Worm (Caenorhabditis elegans) whole organism, young adult: ENCODE measurements around the gene clec-19.

Source experiments
- F37B4.10 ChIP-seq: fragments of 200-800 bp; sonication (Bioruptor generic); IDR thresholded peaks from 2 replicates; pipeline ENCODE4 v1.3.6; 2022; ENCODE audit warnings: missing genetic modification characterization, missing compliant biosample characterization
- F49E8.2 ChIP-seq: sonication (generic microtip); optimal IDR thresholded peaks from 3 replicates; lab custom pipeline; 2017; ENCODE audit warnings: missing genetic modification characterization, mild to moderate bottlenecking, missing compliant biosample characterization, antibody characterized with exemption, moderate library complexity; ENCODE audit not compliant: insufficient read depth
- F55B11.4 ChIP-seq: sonication (generic microtip); optimal IDR thresholded peaks from 2 replicates; lab custom pipeline; 2016; ENCODE audit warnings: missing compliant biosample characterization, missing genetic modification characterization, borderline replicate concordance; ENCODE audit not compliant: insufficient read depth
- F57A8.1 ChIP-seq: fragments of 200-800 bp; sonication (Bioruptor generic); optimal IDR thresholded peaks from 2 replicates; lab custom pipeline; 2018; ENCODE audit warnings: mild to moderate bottlenecking, missing genetic modification characterization, moderate library complexity, missing compliant biosample characterization
- Y53F4B.3 ChIP-seq: fragments of 200-800 bp; sonication (Bioruptor generic); IDR thresholded peaks from 2 replicates; pipeline ENCODE4 v1.3.6; 2022; ENCODE audit warnings: missing genetic modification reagents, missing genetic modification characterization, missing compliant biosample characterization
- Y53G8AR.9 ChIP-seq: fragments of 200-800 bp; sonication (Bioruptor generic); conservative IDR thresholded peaks from 2 replicates; pipeline ENCODE4 v1.3.6; 2022; ENCODE audit warnings: missing genetic modification reagents, missing genetic modification characterization, missing compliant biosample characterization
- Y79H2A.3 ChIP-seq: fragments of 200-800 bp; sonication (Bioruptor generic); conservative IDR thresholded peaks from 2 replicates; pipeline ENCODE4 v1.3.6; 2022; ENCODE audit warnings: missing genetic modification reagents, missing genetic modification characterization, missing compliant biosample characterization
- ama-1 ChIP-seq, 3 experiments: fragments of 150-350 bp in 1 of 3; sonication (generic microtip) in 2 of 3; optimal IDR thresholded peaks; 2 replicates each; lab custom pipeline; 2014 to 2018; ENCODE audit warnings: missing biosample characterization in 2 of 3, missing genetic modification characterization in 2 of 3, missing genetic modification reagents in 2 of 3
- bed-1 ChIP-seq: fragments of 200-800 bp; sonication (Bioruptor generic); IDR thresholded peaks from 2 replicates; pipeline ENCODE4 v1.3.6; 2022; ENCODE audit warnings: missing genetic modification reagents, missing genetic modification characterization, missing compliant biosample characterization
- ceh-100 ChIP-seq: fragments of 200-800 bp; sonication (Bioruptor generic); IDR thresholded peaks from 2 replicates; pipeline ENCODE4 v1.3.6; 2022; ENCODE audit warnings: missing genetic modification reagents, missing genetic modification characterization, missing compliant biosample characterization
- ceh-40 ChIP-seq: fragments of 200-800 bp; sonication (Bioruptor generic); IDR thresholded peaks from 2 replicates; pipeline ENCODE4 v1.3.6; 2022; ENCODE audit warnings: missing genetic modification characterization, missing compliant biosample characterization
- ceh-91 ChIP-seq: fragments of 200-800 bp; sonication (Bioruptor generic); IDR thresholded peaks from 2 replicates; pipeline ENCODE4 v1.3.6; 2022; ENCODE audit warnings: missing genetic modification reagents, missing genetic modification characterization, missing compliant biosample characterization
- die-1 ChIP-seq: sonication (generic microtip); optimal IDR thresholded peaks from 2 replicates; lab custom pipeline; 2016; ENCODE audit warnings: missing genotype, mild to moderate bottlenecking, missing genetic modification characterization, missing compliant biosample characterization
- efl-1 ChIP-seq: fragments of 150-350 bp; optimal IDR thresholded peaks from 2 replicates; lab custom pipeline; 2014; ENCODE audit warnings: missing biosample characterization, missing genetic modification reagents, missing genetic modification characterization
- egl-18 ChIP-seq: fragments of 200-800 bp; sonication (Bioruptor generic); IDR thresholded peaks from 2 replicates; pipeline ENCODE4 v1.3.6; 2022; ENCODE audit warnings: missing genetic modification reagents, missing genetic modification characterization, missing compliant biosample characterization
- egrh-3 ChIP-seq: fragments of 200-800 bp; sonication (Bioruptor generic); IDR thresholded peaks from 2 replicates; pipeline ENCODE4 v1.3.6; 2022; ENCODE audit warnings: missing genetic modification reagents, missing genetic modification characterization, missing compliant biosample characterization
- ets-4 ChIP-seq: fragments of 200-800 bp; sonication (Bioruptor generic); optimal IDR thresholded peaks from 2 replicates; lab custom pipeline; 2018; ENCODE audit warnings: mild to moderate bottlenecking, missing genetic modification characterization, missing compliant biosample characterization
- hmg-20 ChIP-seq: fragments of 200-800 bp; sonication (Bioruptor generic); IDR thresholded peaks from 2 replicates; pipeline ENCODE4 v1.3.6; 2022; ENCODE audit warnings: missing genetic modification reagents, missing genetic modification characterization, missing compliant biosample characterization
- hsf-1 ChIP-seq: fragments of 200-800 bp; sonication (Bioruptor generic); IDR thresholded peaks from 2 replicates; pipeline ENCODE4 v1.3.6; 2022; ENCODE audit warnings: missing genetic modification reagents, missing genetic modification characterization, missing compliant biosample characterization
- lag-1 ChIP-seq: fragments of 200-800 bp; sonication (Bioruptor generic); IDR thresholded peaks from 2 replicates; pipeline ENCODE4 v1.3.6; 2022; ENCODE audit warnings: missing genetic modification reagents, missing genetic modification characterization, missing compliant biosample characterization
- madf-10 ChIP-seq: sonication (generic microtip); optimal IDR thresholded peaks from 2 replicates; lab custom pipeline; 2016; ENCODE audit warnings: mild to moderate bottlenecking, missing genetic modification characterization, missing compliant biosample characterization
- madf-3 ChIP-seq: fragments of 200-800 bp; sonication (Bioruptor generic); IDR thresholded peaks from 2 replicates; pipeline ENCODE4 v1.3.6; 2022; ENCODE audit warnings: missing genetic modification reagents, missing genetic modification characterization, missing compliant biosample characterization
- madf-8 ChIP-seq: fragments of 200-800 bp; sonication (Bioruptor generic); conservative IDR thresholded peaks from 2 replicates; pipeline ENCODE4 v1.3.6; 2022; ENCODE audit warnings: missing genetic modification reagents, missing genetic modification characterization, missing compliant biosample characterization
- mel-28 ChIP-seq: sonication (generic microtip); optimal IDR thresholded peaks from 2 replicates; lab custom pipeline; 2016; ENCODE audit warnings: borderline replicate concordance, mild to moderate bottlenecking, missing genetic modification characterization, missing compliant biosample characterization
- nhr-179 ChIP-seq: sonication (generic microtip); optimal IDR thresholded peaks from 2 replicates; lab custom pipeline; 2016; ENCODE audit warnings: mild to moderate bottlenecking, missing genetic modification characterization, missing compliant biosample characterization
- repo-1 ChIP-seq: sonication (generic microtip); optimal IDR thresholded peaks from 2 replicates; lab custom pipeline; 2017; ENCODE audit warnings: mild to moderate bottlenecking, missing genetic modification characterization, missing compliant biosample characterization
- snpc-1.3 ChIP-seq: sonication (generic microtip); optimal IDR thresholded peaks from 2 replicates; lab custom pipeline; 2017; ENCODE audit warnings: missing genetic modification characterization, mild to moderate bottlenecking, missing compliant biosample characterization, antibody characterized with exemption, moderate library complexity, missing genotype, missing genetic modification reagents; ENCODE audit not compliant: insufficient read depth
- snpc-4 ChIP-seq, 5 experiments: fragments of 150-350 bp in 1 of 5; sonication (generic microtip) in 4 of 5; optimal IDR thresholded peaks; 2 replicates each; lab custom pipeline; 2014 to 2018; ENCODE audit warnings: missing genetic modification characterization in 5 of 5, missing biosample characterization in 3 of 5, antibody characterized with exemption in 2 of 5, mild to moderate bottlenecking in 2 of 5, missing compliant biosample characterization in 2 of 5, missing genotype in 2 of 5, moderate library complexity in 2 of 5, missing genetic modification reagents in 1 of 5
- somi-1 ChIP-seq: fragments of 200-800 bp; sonication (Bioruptor generic); optimal IDR thresholded peaks from 2 replicates; lab custom pipeline; 2018; ENCODE audit warnings: mild to moderate bottlenecking, missing genetic modification characterization, missing compliant biosample characterization
- sptf-2 ChIP-seq: fragments of 200-800 bp; sonication (Bioruptor generic); optimal IDR thresholded peaks from 2 replicates; lab custom pipeline; 2018; ENCODE audit warnings: mild to moderate bottlenecking, missing genetic modification characterization, missing compliant biosample characterization
- tbp1 ChIP-seq: fragments of 200-800 bp; sonication (Bioruptor generic); optimal IDR thresholded peaks from 2 replicates; lab custom pipeline; 2018; ENCODE audit warnings: mild to moderate bottlenecking, missing genetic modification characterization, missing compliant biosample characterization
- tbx-9 ChIP-seq: sonication (generic microtip); optimal IDR thresholded peaks from 2 replicates; lab custom pipeline; 2016; ENCODE audit warnings: borderline replicate concordance, missing genetic modification characterization, inconsistent platforms, missing compliant biosample characterization
- unc-130 ChIP-seq: sonication (generic microtip); optimal IDR thresholded peaks from 2 replicates; lab custom pipeline; 2016; ENCODE audit warnings: missing genetic modification reagents, missing genetic modification characterization, missing compliant biosample characterization
- zfh-2 ChIP-seq: fragments of 200-800 bp; sonication (Bioruptor generic); conservative IDR thresholded peaks from 2 replicates; pipeline ENCODE4 v1.3.6; 2022; ENCODE audit warnings: missing genetic modification reagents, missing genetic modification characterization, missing compliant biosample characterization
- zim-3 ChIP-seq: sonication (generic microtip); optimal IDR thresholded peaks from 2 replicates; lab custom pipeline; 2017; ENCODE audit warnings: mild to moderate bottlenecking, missing genetic modification characterization, moderate library complexity, missing compliant biosample characterization
- ztf-6 ChIP-seq: fragments of 200-800 bp; sonication (Bioruptor generic); IDR thresholded peaks from 2 replicates; pipeline ENCODE4 v1.3.6; 2022; ENCODE audit warnings: missing genetic modification reagents, missing genetic modification characterization, missing compliant biosample characterization

Gene clec-19

DNA sequence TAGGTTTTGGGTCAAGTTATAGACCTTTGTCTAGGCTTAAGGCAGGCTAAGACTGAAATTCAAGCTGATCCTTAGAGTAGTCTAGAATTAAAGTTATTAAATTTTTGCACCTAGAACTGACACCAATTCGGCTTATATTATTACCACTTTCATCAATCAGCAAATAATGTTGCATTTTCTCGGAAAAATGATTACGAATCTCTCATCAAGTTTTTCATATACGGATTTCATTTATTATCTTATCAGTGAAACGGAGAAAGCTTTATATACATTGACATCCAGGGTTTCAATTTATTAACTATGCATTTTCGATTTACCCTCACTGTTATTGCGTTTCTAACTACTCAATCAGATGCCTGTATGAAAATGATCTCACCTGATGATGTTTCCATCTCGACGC is 3.0 kb upstream of the clec-19 start, which contains the start of gene K07G6.1:
Gene K07G6.1, plus strand, starts transcription at position 301 of the 400 bp plus-strand sequence.
- TF ChIP-seq F55B11.4 (tag; lab: Kevin White, UChicago) (no peak), mel-28 (tag; lab: Kevin White, UChicago) (no peak), nhr-179 (tag; lab: Kevin White, UChicago) (no peak), F57A8.1 (GFP tag; lab: Kevin White, UChicago) (no peak), die-1 (no peak), madf-10 (tag; lab: Kevin White, UChicago) (no peak), unc-130 (GFP tag; lab: Kevin White, UChicago) (no peak)

DNA sequence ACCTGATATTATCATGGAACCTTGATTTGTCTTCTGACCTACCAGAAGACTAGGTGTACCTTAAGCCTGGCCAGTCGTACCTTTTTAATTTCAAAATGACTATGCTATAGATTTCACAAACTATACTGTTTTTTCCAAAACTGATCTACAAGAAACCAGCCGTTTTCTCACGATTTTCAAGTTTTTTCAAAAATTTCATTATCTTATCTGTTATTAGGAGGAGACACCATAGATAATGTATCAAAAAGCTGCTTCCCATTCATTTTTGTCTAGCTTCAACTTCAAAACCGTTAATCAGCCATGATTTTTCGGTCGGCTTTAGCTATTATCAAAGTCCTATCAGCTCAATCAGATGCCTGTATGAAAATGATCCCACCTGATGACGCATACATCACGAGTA is 1.7 kb upstream of the clec-19 start, which contains the start of gene F36H5.12:
Gene F36H5.12, plus strand, starts transcription at position 301 of the 400 bp plus-strand sequence.
- TF ChIP-seq ets-4 (GFP tag; lab: Kevin White, UChicago) = no peak
- TF ChIP-seq egrh-3 (GFP tag; lab: Robert Waterston, UW) = no peak
- no peak for TF ChIP-seq ceh-100 (GFP tag; lab: Robert Waterston, UW)
- no peak for TF ChIP-seq Y79H2A.3 (GFP tag; lab: Robert Waterston, UW)
- TF ChIP-seq snpc-1.3 (tag; lab: Kevin White, UChicago) = no peak
- no peak for TF ChIP-seq F37B4.10 (GFP tag; lab: Robert Waterston, UW)
- no peak for TF ChIP-seq ceh-40 (GFP tag; lab: Robert Waterston, UW)
- no peak for TF ChIP-seq egl-18 (GFP tag; lab: Robert Waterston, UW)
- TF ChIP-seq lag-1 = no peak
- TF ChIP-seq madf-8 = no peak
- TF ChIP-seq zim-3 (tag; lab: Kevin White, UChicago) = no peak
- TF ChIP-seq ama-1 (optimal IDR thresholded peaks at IDR 0.05; lab: Kevin White, UChicago) = no peak
- TF ChIP-seq ama-1 (GFP tag; optimal IDR thresholded peaks at IDR 0.05; lab: Kevin White, UChicago) = no peak
- TF ChIP-seq zfh-2 = no peak
- TF ChIP-seq Y53F4B.3 (GFP tag; lab: Robert Waterston, UW) = no peak
- no peak for TF ChIP-seq somi-1 (GFP tag; lab: Kevin White, UChicago)
- TF ChIP-seq ztf-6 (GFP tag; lab: Robert Waterston, UW) = no peak
- no peak for TF ChIP-seq hmg-20 (GFP tag; lab: Robert Waterston, UW)
- TF ChIP-seq, all 124 proteins: peak for 0

DNA sequence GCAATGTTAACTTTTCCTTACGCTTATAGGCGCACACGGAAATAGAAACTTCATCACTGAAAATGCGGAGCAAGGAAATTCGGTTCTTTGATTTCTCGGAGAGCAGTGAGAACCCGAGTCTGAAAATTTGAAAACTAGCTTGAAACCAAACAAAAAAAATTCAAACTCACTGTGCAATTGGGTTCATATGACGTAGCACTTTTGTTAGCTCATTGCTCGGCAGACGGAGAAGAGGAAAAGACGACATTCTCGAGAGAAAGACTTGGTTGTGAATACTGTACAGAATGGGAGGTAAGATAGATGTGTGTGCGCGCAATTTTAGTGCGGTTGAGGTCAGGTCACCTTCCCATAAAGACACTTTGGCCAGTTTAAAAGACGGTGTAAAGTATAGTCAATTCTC is 6.1 kb downstream of the clec-19 start, which contains the start of the genes F36H5.13 and F36H5.8:
Gene F36H5.13, minus strand, starts transcription at position 101 of the 400 bp plus-strand sequence.
Gene F36H5.8, minus strand, starts transcription at position 274 of the 400 bp plus-strand sequence.
- TF ChIP-seq madf-3 (GFP tag; lab: Robert Waterston, UW) (no peak), efl-1 (GFP tag; lab: Kevin White, UChicago) (no peak), Y53G8AR.9 (no peak), sptf-2 (GFP tag; lab: Kevin White, UChicago) (no peak), tbp1 (GFP tag; lab: Kevin White, UChicago) (no peak), ceh-91 (GFP tag; lab: Robert Waterston, UW) (no peak), snpc-4 (GFP tag; optimal IDR thresholded peaks at IDR 0.05; lab: Kevin White, UChicago) (no peak), snpc-4 (tag; optimal IDR thresholded peaks at IDR 0.05; lab: Kevin White, UChicago) (no peak), repo-1 (tag; lab: Kevin White, UChicago) (no peak), tbx-9 (tag; lab: Kevin White, UChicago) (no peak), hsf-1 (no peak), F49E8.2 (tag; lab: Kevin White, UChicago) (no peak), bed-1 (GFP tag; lab: Robert Waterston, UW) (no peak)
